Fruit fly (Drosophila melanogaster) whole organism, embryonic: ENCODE results near the gene Cerk.

Experiments used
- CG10462 ChIP-seq: fragments of 200-800 bp; sonication (Bioruptor generic); optimal IDR thresholded peaks from 2 replicates; lab custom pipeline; 2016; ENCODE audit warnings: missing biosample characterization, missing genetic modification characterization
- CG11093 ChIP-seq: fragments of 200-800 bp; sonication (Bioruptor generic); IDR thresholded peaks from 3 replicates; pipeline ENCODE4 v1.3.6; 2022; ENCODE audit warnings: missing biosample characterization, missing genetic modification characterization
- CG11398 ChIP-seq: fragments of 200-800 bp; sonication (Bioruptor generic); optimal IDR thresholded peaks from 2 replicates; lab custom pipeline; 2016; ENCODE audit warnings: missing biosample characterization, missing genetic modification characterization
- CG12299 ChIP-seq: fragments of 200-800 bp; sonication (Bioruptor generic); optimal IDR thresholded peaks from 2 replicates; lab custom pipeline; 2018; ENCODE audit warnings: missing biosample characterization, mild to moderate bottlenecking, missing genetic modification characterization
- CG1602 ChIP-seq: fragments of 200-800 bp; sonication (Bioruptor generic); optimal IDR thresholded peaks from 3 replicates; lab custom pipeline; 2016; ENCODE audit warnings: missing biosample characterization, missing genetic modification characterization
- CG16815 ChIP-seq: fragments of 200-800 bp; sonication (Bioruptor generic); optimal IDR thresholded peaks from 3 replicates; lab custom pipeline; 2017; ENCODE audit warnings: missing biosample characterization, mild to moderate bottlenecking, missing genetic modification characterization
- CG17385 ChIP-seq: fragments of 200-800 bp; sonication (Bioruptor generic); optimal IDR thresholded peaks from 3 replicates; lab custom pipeline; 2018; ENCODE audit warnings: missing biosample characterization, mild to moderate bottlenecking, missing genetic modification characterization
- CG17612 ChIP-seq: fragments of 200-800 bp; sonication (Bioruptor generic); IDR thresholded peaks from 2 replicates; pipeline ENCODE4 v1.3.6; 2022; ENCODE audit warnings: missing biosample characterization, missing genetic modification characterization
- CG18476 ChIP-seq: fragments of 200-800 bp; sonication (Bioruptor generic); optimal IDR thresholded peaks from 2 replicates; lab custom pipeline; 2016; ENCODE audit warnings: missing biosample characterization, mild to moderate bottlenecking, missing genetic modification characterization
- CG2875 ChIP-seq: fragments of 200-800 bp; sonication (Bioruptor generic); optimal IDR thresholded peaks from 2 replicates; lab custom pipeline; 2017; ENCODE audit warnings: missing biosample characterization, mild to moderate bottlenecking, missing genetic modification characterization, missing genetic modification reagents
- CG32772 ChIP-seq: fragments of 200-800 bp; sonication (Bioruptor generic); IDR thresholded peaks from 2 replicates; pipeline ENCODE4 v1.3.6; 2022; ENCODE audit warnings: missing biosample characterization, missing genetic modification characterization
- CG3281 ChIP-seq: fragments of 200-800 bp; sonication (Bioruptor generic); optimal IDR thresholded peaks from 3 replicates; lab custom pipeline; 2017; ENCODE audit warnings: missing biosample characterization, mild to moderate bottlenecking, missing genetic modification characterization
- CG3407 ChIP-seq: fragments of 200-800 bp; sonication (Bioruptor generic); optimal IDR thresholded peaks from 2 replicates; lab custom pipeline; 2018; ENCODE audit warnings: missing biosample characterization, mild to moderate bottlenecking, missing genetic modification characterization
- CG34224 ChIP-seq: fragments of 200-800 bp; sonication (Bioruptor generic); IDR thresholded peaks from 3 replicates; pipeline ENCODE4 v1.3.6; 2022; ENCODE audit warnings: missing biosample characterization, missing genetic modification characterization; ENCODE audit not compliant: partially characterized antibody
- CG34422 ChIP-seq: fragments of 200-800 bp; sonication (Bioruptor generic); IDR thresholded peaks from 3 replicates; pipeline ENCODE4 v1.3.6; 2022; ENCODE audit warnings: missing biosample characterization, missing genetic modification characterization
- CG42726 ChIP-seq: fragments of 200-800 bp; sonication (Bioruptor generic); IDR thresholded peaks from 2 replicates; pipeline ENCODE4 v1.3.6; 2022; ENCODE audit warnings: missing biosample characterization, missing genetic modification characterization; ENCODE audit not compliant: partially characterized antibody
- CG6689 ChIP-seq: fragments of 200-800 bp; sonication (Bioruptor generic); IDR thresholded peaks from 2 replicates; pipeline ENCODE4 v1.3.6; 2022; ENCODE audit warnings: missing biosample characterization, missing genetic modification characterization
- CG7987 ChIP-seq: fragments of 200-800 bp; sonication (Bioruptor generic); optimal IDR thresholded peaks from 2 replicates; lab custom pipeline; 2018; ENCODE audit warnings: missing biosample characterization, mild to moderate bottlenecking, missing genetic modification characterization, moderate library complexity
- CG9437 ChIP-seq: fragments of 200-800 bp; sonication (Bioruptor generic); optimal IDR thresholded peaks from 2 replicates; lab custom pipeline; 2018; ENCODE audit warnings: missing biosample characterization, mild to moderate bottlenecking, missing genetic modification characterization
- CG9727 ChIP-seq: fragments of 200-800 bp; sonication (Bioruptor generic); optimal IDR thresholded peaks from 3 replicates; lab custom pipeline; 2017; ENCODE audit warnings: missing biosample characterization, mild to moderate bottlenecking, missing genetic modification characterization
- CoRest ChIP-seq: fragments of 200-800 bp; sonication (Bioruptor generic); optimal IDR thresholded peaks from 3 replicates; lab custom pipeline; 2018; ENCODE audit warnings: missing biosample characterization, mild to moderate bottlenecking, missing genetic modification characterization, moderate library complexity
- Dp ChIP-seq: fragments of 200-800 bp; sonication (Bioruptor generic); optimal IDR thresholded peaks from 2 replicates; lab custom pipeline; 2018; ENCODE audit warnings: missing biosample characterization, mild to moderate bottlenecking, missing genetic modification characterization, moderate library complexity
- Eip74EF ChIP-seq, 2 experiments: fragments of 200-800 bp in 1 of 2; fragments of >200 bp in 1 of 2; sonication (Bioruptor generic) in 1 of 2; optimal IDR thresholded peaks; 2 replicates each; lab custom pipeline; 2017 to 2019; ENCODE audit warnings: missing biosample characterization in 2 of 2, missing genetic modification characterization in 2 of 2, mild to moderate bottlenecking in 1 of 2, moderate library complexity in 1 of 2
- Hand ChIP-seq: fragments of 200-800 bp; sonication (Bioruptor generic); optimal IDR thresholded peaks from 2 replicates; lab custom pipeline; 2017; ENCODE audit warnings: mild to moderate bottlenecking, missing biosample characterization, missing genetic modification reagents, missing genetic modification characterization
- HmgZ ChIP-seq: fragments of 200-800 bp; sonication (Bioruptor generic); optimal IDR thresholded peaks from 2 replicates; lab custom pipeline; 2018; ENCODE audit warnings: missing biosample characterization, mild to moderate bottlenecking, missing genetic modification characterization
- Hmx ChIP-seq: fragments of 200-800 bp; sonication (Bioruptor generic); optimal IDR thresholded peaks from 2 replicates; lab custom pipeline; 2016; ENCODE audit warnings: missing biosample characterization, missing genetic modification characterization
- Hr78 ChIP-seq, 2 experiments: fragments of 200-800 bp in 1 of 2; fragments of >200 bp in 1 of 2; sonication (Bioruptor generic) in 1 of 2; optimal IDR thresholded peaks; 2 replicates each; lab custom pipeline; 2017 to 2019; ENCODE audit warnings: missing biosample characterization in 2 of 2, missing genetic modification characterization in 2 of 2, mild to moderate bottlenecking in 1 of 2, moderate library complexity in 1 of 2
- Nf-YA ChIP-seq: fragments of 200-800 bp; sonication (Bioruptor generic); IDR thresholded peaks from 2 replicates; pipeline ENCODE4 v1.3.6; 2022; ENCODE audit warnings: missing biosample characterization, missing genetic modification characterization
- Opbp ChIP-seq: fragments of 200-800 bp; sonication (Bioruptor generic); IDR thresholded peaks from 3 replicates; pipeline ENCODE4 v1.3.6; 2022; ENCODE audit warnings: missing biosample characterization, missing genetic modification characterization; ENCODE audit not compliant: partially characterized antibody
- Poxn ChIP-seq: fragments of 200-800 bp; sonication (Bioruptor generic); IDR thresholded peaks from 2 replicates; pipeline ENCODE4 v1.3.6; 2022; ENCODE audit warnings: missing biosample characterization, missing genetic modification characterization
- Xbp1 ChIP-seq: fragments of 200-800 bp; sonication (Bioruptor generic); optimal IDR thresholded peaks from 3 replicates; lab custom pipeline; 2016; ENCODE audit warnings: missing biosample characterization, mild to moderate bottlenecking, missing genetic modification characterization
- ac ChIP-seq: fragments of 200-800 bp; sonication (Bioruptor generic); optimal IDR thresholded peaks from 3 replicates; lab custom pipeline; 2017; ENCODE audit warnings: missing biosample characterization, mild to moderate bottlenecking, missing genetic modification characterization
- ash1 ChIP-seq: fragments of 200-800 bp; sonication (Bioruptor generic); optimal IDR thresholded peaks from 2 replicates; lab custom pipeline; 2018; ENCODE audit warnings: missing biosample characterization, mild to moderate bottlenecking, missing genetic modification characterization
- crc ChIP-seq: fragments of 200-800 bp; sonication (Bioruptor generic); optimal IDR thresholded peaks from 2 replicates; lab custom pipeline; 2016; ENCODE audit warnings: missing biosample characterization, missing genetic modification characterization
- dan ChIP-seq: fragments of 200-800 bp; sonication (Bioruptor generic); IDR thresholded peaks from 2 replicates; pipeline ENCODE4 v1.3.6; 2022; ENCODE audit warnings: missing biosample characterization, missing genetic modification characterization
- fd102C ChIP-seq: fragments of 200-800 bp; sonication (Bioruptor generic); optimal IDR thresholded peaks from 2 replicates; lab custom pipeline; 2018; ENCODE audit warnings: missing biosample characterization, mild to moderate bottlenecking, missing genetic modification characterization, moderate library complexity
- hbn ChIP-seq: fragments of 200-800 bp; sonication (Bioruptor generic); IDR thresholded peaks from 2 replicates; pipeline ENCODE4 v1.3.6; 2022; ENCODE audit warnings: missing biosample characterization, missing genetic modification characterization; ENCODE audit not compliant: partially characterized antibody
- inv ChIP-seq: fragments of 200-800 bp; sonication (Bioruptor generic); IDR thresholded peaks from 2 replicates; pipeline ENCODE4 v1.3.6; 2022; ENCODE audit warnings: missing biosample characterization, missing genetic modification characterization; ENCODE audit not compliant: partially characterized antibody
- lola ChIP-seq, 3 experiments: fragments of >200 bp in 2 of 3; fragments of 200-800 bp in 1 of 3; sonication (Bioruptor generic) in 1 of 3; optimal IDR thresholded peaks; 2 replicates each; lab custom pipeline; 2017 to 2019; ENCODE audit warnings: missing biosample characterization in 3 of 3, missing genetic modification characterization in 3 of 3, mild to moderate bottlenecking in 1 of 3, moderate library complexity in 1 of 3
- lov ChIP-seq, 2 experiments: fragments of 200-800 bp in 1 of 2; fragments of >200 bp in 1 of 2; sonication (Bioruptor generic) in 1 of 2; IDR thresholded peaks in 1 of 2; optimal IDR thresholded peaks in 1 of 2; 2 replicates in 1 of 2; 3 replicates in 1 of 2; pipeline versions ENCODE4 v1.3.6 to Lab custom; 2017 to 2022; ENCODE audit warnings: missing biosample characterization in 1 of 2, missing genetic modification characterization in 1 of 2
- mirr ChIP-seq: fragments of 200-800 bp; sonication (Bioruptor generic); optimal IDR thresholded peaks from 3 replicates; lab custom pipeline; 2018; ENCODE audit warnings: missing biosample characterization, mild to moderate bottlenecking, missing genetic modification characterization
- nerfin-2 ChIP-seq: fragments of 200-800 bp; sonication (Bioruptor generic); IDR thresholded peaks from 2 replicates; pipeline ENCODE4 v1.3.6; 2022; ENCODE audit warnings: missing biosample characterization, missing genetic modification characterization; ENCODE audit not compliant: partially characterized antibody
- peb ChIP-seq: fragments of 200-800 bp; sonication (Bioruptor generic); IDR thresholded peaks from 2 replicates; pipeline ENCODE4 v1.3.6; 2022; ENCODE audit warnings: missing biosample characterization, missing genetic modification characterization
- repo ChIP-seq: fragments of 200-800 bp; sonication (Bioruptor generic); optimal IDR thresholded peaks from 2 replicates; lab custom pipeline; 2016; ENCODE audit warnings: missing biosample characterization, missing genetic modification characterization
- run ChIP-seq: fragments of 200-800 bp; sonication (Bioruptor generic); optimal IDR thresholded peaks from 3 replicates; lab custom pipeline; 2018; ENCODE audit warnings: missing biosample characterization, mild to moderate bottlenecking, missing genetic modification characterization
- stc ChIP-seq: fragments of 200-800 bp; sonication (Bioruptor generic); IDR thresholded peaks from 2 replicates; pipeline ENCODE4 v1.3.6; 2022; ENCODE audit warnings: missing biosample characterization, missing genetic modification characterization
- tgo ChIP-seq: fragments of 200-800 bp; sonication (Bioruptor generic); IDR thresholded peaks from 3 replicates; pipeline ENCODE4 v1.3.6; 2022; ENCODE audit warnings: missing biosample characterization, missing genetic modification characterization
- tll ChIP-seq, 2 experiments: fragments of 200-800 bp in 1 of 2; fragments of >200 bp in 1 of 2; sonication (Bioruptor generic) in 1 of 2; optimal IDR thresholded peaks; 2 replicates each; lab custom pipeline; 2017 to 2019; ENCODE audit warnings: missing biosample characterization in 2 of 2, missing genetic modification characterization in 2 of 2, mild to moderate bottlenecking in 1 of 2, moderate library complexity in 1 of 2
- unc-4 ChIP-seq: fragments of 200-800 bp; sonication (Bioruptor generic); IDR thresholded peaks from 2 replicates; pipeline ENCODE4 v1.3.6; 2022; ENCODE audit warnings: missing biosample characterization, missing genetic modification characterization; ENCODE audit not compliant: partially characterized antibody

Cerk gene

DNA sequence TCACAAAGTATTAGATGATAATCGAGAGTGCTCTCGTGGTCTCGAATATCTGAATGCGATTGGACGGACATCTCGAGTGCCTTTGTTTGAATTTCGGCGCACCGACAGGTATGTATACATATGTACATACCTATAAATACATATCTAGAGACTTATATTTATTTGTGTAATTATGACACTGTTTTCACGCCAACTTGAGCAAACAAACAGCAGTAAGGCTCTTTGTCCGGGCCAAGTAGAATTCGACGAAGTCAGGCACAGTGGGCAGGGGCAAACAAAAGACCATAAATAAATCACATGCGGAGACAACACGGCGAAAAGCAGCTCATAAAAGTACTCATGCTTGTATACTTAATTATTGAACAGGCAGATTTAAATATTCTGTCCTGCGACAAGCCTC lies 47.4 kb downstream of the Cerk start (continued):
- TF ChIP-seq Xbp1 (GFP tag; lab: Kevin White, UChicago) = no peak
- TF ChIP-seq HmgZ (tag; lab: Kevin White, UChicago) = no peak
- no peak for TF ChIP-seq lov (optimal IDR thresholded peaks at IDR 0.05; lab: Kevin White, UChicago)
- TF ChIP-seq lov (GFP tag; IDR thresholded peaks at IDR 0.05; lab: Robert Waterston, UW) = 0 out of 3 replicates have a peak, but pooled peaks have one; percentile 57
- TF ChIP-seq Hand (GFP tag; lab: Kevin White, UChicago) = no peak
- no peak for TF ChIP-seq CG18476 (GFP tag; lab: Kevin White, UChicago)
- TF ChIP-seq unc-4 (GFP tag; lab: Robert Waterston, UW) = no peak
- no peak for TF ChIP-seq CG34224 (GFP tag; lab: Robert Waterston, UW)
- TF ChIP-seq Nf-YA = no peak
- TF ChIP-seq CG1602 (GFP tag; lab: Kevin White, UChicago) = no peak
- TF ChIP-seq run (tag; lab: Kevin White, UChicago) = no peak
- TF ChIP-seq CG34422 (GFP tag; lab: Robert Waterston, UW) = no peak
- no peak for TF ChIP-seq Hmx
- peak in 1 of 2 experiments; percentile 63 for TF ChIP-seq tll (GFP tag; optimal IDR thresholded peaks at IDR 0.05; lab: Kevin White, UChicago)
- TF ChIP-seq hbn (GFP tag; lab: Robert Waterston, UW) = no peak
- no peak for TF ChIP-seq CG16815 (GFP tag; lab: Kevin White, UChicago)
- TF ChIP-seq fd102C (GFP tag; lab: Kevin White, UChicago) = peak; percentile 34
- peak; percentile 45 for TF ChIP-seq CG7987 (GFP tag; lab: Kevin White, UChicago)
- no peak for TF ChIP-seq CG10462 (GFP tag; lab: Kevin White, UChicago)
- no peak for TF ChIP-seq repo (GFP tag; lab: Kevin White, UChicago)
- TF ChIP-seq dan = no peak
- TF ChIP-seq ash1 (GFP tag; lab: Kevin White, UChicago) = no peak
- no peak for TF ChIP-seq peb (GFP tag; lab: Robert Waterston, UW)
- no peak for TF ChIP-seq lola (GFP tag; optimal IDR thresholded peaks at IDR 0.05; lab: Kevin White, UChicago)
- no peak for TF ChIP-seq CG17385 (GFP tag; lab: Kevin White, UChicago)
- TF ChIP-seq CG17612 (GFP tag; lab: Robert Waterston, UW) = no peak
- no peak for TF ChIP-seq CG3281 (GFP tag; lab: Kevin White, UChicago)
- TF ChIP-seq CG9437 = no peak
- no peak for TF ChIP-seq CG6689 (GFP tag; lab: Robert Waterston, UW)
- no peak for TF ChIP-seq CG12299 (tag; lab: Kevin White, UChicago)
- no peak for TF ChIP-seq CG9727 (GFP tag; lab: Kevin White, UChicago)
- TF ChIP-seq CG11398 (GFP tag; lab: Kevin White, UChicago) = no peak
- no peak for TF ChIP-seq Hr78 (GFP tag; optimal IDR thresholded peaks at IDR 0.05; lab: Kevin White, UChicago)
- no peak for TF ChIP-seq nerfin-2 (GFP tag; lab: Robert Waterston, UW)
- TF ChIP-seq crc (GFP tag; lab: Kevin White, UChicago) = no peak
- no peak for TF ChIP-seq Opbp
- TF ChIP-seq CoRest (tag; lab: Kevin White, UChicago) = no peak
- TF ChIP-seq Dp (GFP tag; lab: Kevin White, UChicago) = no peak
- no peak for TF ChIP-seq tgo (GFP tag; lab: Robert Waterston, UW)
- peak; percentile 1 for TF ChIP-seq CG2875
- TF ChIP-seq Poxn (GFP tag; lab: Robert Waterston, UW) = no peak
- TF ChIP-seq stc = no peak
- TF ChIP-seq CG3407 (GFP tag; lab: Kevin White, UChicago) = no peak
- no peak for TF ChIP-seq CG32772
- TF ChIP-seq mirr (GFP tag; lab: Kevin White, UChicago) = peak; percentile 4
- TF ChIP-seq ac (GFP tag; lab: Kevin White, UChicago) = peak; percentile 62
- no peak for TF ChIP-seq CG11093 (GFP tag; lab: Robert Waterston, UW)
- TF ChIP-seq Eip74EF (GFP tag; optimal IDR thresholded peaks at IDR 0.05; lab: Kevin White, UChicago) = no peak
- TF ChIP-seq CG42726 (GFP tag; lab: Robert Waterston, UW) = no peak
- TF ChIP-seq inv (GFP tag; lab: Robert Waterston, UW) = no peak
